Worm (Caenorhabditis elegans) whole organism, young adult: Measurements from ENCODE around the gene srh-172.

Experiments used
- B0035.1 ChIP-seq: sonication (generic microtip); optimal IDR thresholded peaks from 2 replicates; lab custom pipeline; 2016; ENCODE audit warnings: missing genetic modification characterization, mild to moderate bottlenecking, missing compliant biosample characterization, missing genotype, missing genetic modification reagents
- F23B12.7 ChIP-seq: sonication (generic microtip); optimal IDR thresholded peaks from 2 replicates; lab custom pipeline; 2017; ENCODE audit warnings: missing genetic modification characterization, mild to moderate bottlenecking, missing compliant biosample characterization, antibody characterized with exemption, moderate library complexity; ENCODE audit not compliant: insufficient read depth
- F57A8.1 ChIP-seq: fragments of 200-800 bp; sonication (Bioruptor generic); optimal IDR thresholded peaks from 2 replicates; lab custom pipeline; 2018; ENCODE audit warnings: mild to moderate bottlenecking, missing genetic modification characterization, moderate library complexity, missing compliant biosample characterization
- F57C9.4 ChIP-seq: sonication (generic microtip); optimal IDR thresholded peaks from 2 replicates; lab custom pipeline; 2017; ENCODE audit warnings: mild to moderate bottlenecking, missing genetic modification characterization, missing compliant biosample characterization
- T07F8.4 ChIP-seq: sonication (generic microtip); optimal IDR thresholded peaks from 2 replicates; lab custom pipeline; 2016; ENCODE audit warnings: mild to moderate bottlenecking, missing genetic modification characterization, moderate library complexity, missing compliant biosample characterization
- T26A5.8 ChIP-seq: sonication (generic microtip); optimal IDR thresholded peaks from 2 replicates; lab custom pipeline; 2016; ENCODE audit warnings: missing genetic modification characterization, missing compliant biosample characterization
- Y53F4B.3 ChIP-seq: fragments of 200-800 bp; sonication (Bioruptor generic); IDR thresholded peaks from 2 replicates; pipeline ENCODE4 v1.3.6; 2022; ENCODE audit warnings: missing genetic modification reagents, missing genetic modification characterization, missing compliant biosample characterization
- aptf-3 ChIP-seq: fragments of 200-800 bp; sonication (Bioruptor generic); IDR thresholded peaks from 2 replicates; pipeline ENCODE4 v1.3.6; 2022; ENCODE audit warnings: missing genetic modification characterization, missing compliant biosample characterization
- athp-1 ChIP-seq: sonication (generic microtip); optimal IDR thresholded peaks from 2 replicates; lab custom pipeline; 2017; ENCODE audit warnings: mild to moderate bottlenecking, missing genetic modification characterization, missing compliant biosample characterization
- attf-3 ChIP-seq: fragments of 200-800 bp; sonication (Bioruptor generic); conservative IDR thresholded peaks from 2 replicates; pipeline ENCODE4 v1.3.6; 2022; ENCODE audit warnings: missing genetic modification reagents, missing genetic modification characterization, missing compliant biosample characterization
- bed-1 ChIP-seq: fragments of 200-800 bp; sonication (Bioruptor generic); IDR thresholded peaks from 2 replicates; pipeline ENCODE4 v1.3.6; 2022; ENCODE audit warnings: missing genetic modification reagents, missing genetic modification characterization, missing compliant biosample characterization
- bed-2 ChIP-seq: fragments of 200-800 bp; sonication (Bioruptor generic); IDR thresholded peaks from 2 replicates; pipeline ENCODE4 v1.3.6; 2022; ENCODE audit warnings: missing genetic modification reagents, missing genetic modification characterization, missing compliant biosample characterization
- ccch-3 ChIP-seq: fragments of 200-800 bp; sonication (Bioruptor generic); optimal IDR thresholded peaks from 2 replicates; lab custom pipeline; 2018; ENCODE audit warnings: mild to moderate bottlenecking, missing genetic modification characterization, missing compliant biosample characterization
- ceh-58 ChIP-seq: fragments of 200-800 bp; sonication (Bioruptor generic); IDR thresholded peaks from 2 replicates; pipeline ENCODE4 v1.3.6; 2022; ENCODE audit warnings: missing genetic modification characterization, missing compliant biosample characterization
- dpl-1 ChIP-seq: fragments of 150-350 bp; optimal IDR thresholded peaks from 2 replicates; lab custom pipeline; 2014; ENCODE audit warnings: missing biosample characterization, missing genetic modification reagents, missing genetic modification characterization
- efl-1 ChIP-seq: fragments of 150-350 bp; optimal IDR thresholded peaks from 2 replicates; lab custom pipeline; 2014; ENCODE audit warnings: missing biosample characterization, missing genetic modification reagents, missing genetic modification characterization
- egrh-3 ChIP-seq: fragments of 200-800 bp; sonication (Bioruptor generic); IDR thresholded peaks from 2 replicates; pipeline ENCODE4 v1.3.6; 2022; ENCODE audit warnings: missing genetic modification reagents, missing genetic modification characterization, missing compliant biosample characterization
- let-526 ChIP-seq: fragments of 200-800 bp; sonication (Bioruptor generic); IDR thresholded peaks from 2 replicates; pipeline ENCODE4 v1.3.6; 2022; ENCODE audit warnings: missing genetic modification reagents, missing genetic modification characterization, missing compliant biosample characterization
- lin-26 ChIP-seq: fragments of 200-800 bp; sonication (Bioruptor generic); IDR thresholded peaks from 2 replicates; pipeline ENCODE4 v1.3.6; 2022; ENCODE audit warnings: missing genetic modification reagents, missing genetic modification characterization, missing compliant biosample characterization
- lin-35 ChIP-seq, 3 experiments: fragments of 150-350 bp in 2 of 3; sonication (generic microtip) in 1 of 3; optimal IDR thresholded peaks; 2 replicates each; lab custom pipeline; 2014 to 2018; ENCODE audit warnings: missing biosample characterization in 3 of 3, missing genetic modification characterization in 3 of 3, missing genetic modification reagents in 3 of 3
- lin-40 ChIP-seq: sonication (generic microtip); optimal IDR thresholded peaks from 2 replicates; lab custom pipeline; 2016; ENCODE audit warnings: missing genetic modification characterization, mild to moderate bottlenecking, missing compliant biosample characterization, missing genotype, missing genetic modification reagents
- madf-8 ChIP-seq: fragments of 200-800 bp; sonication (Bioruptor generic); conservative IDR thresholded peaks from 2 replicates; pipeline ENCODE4 v1.3.6; 2022; ENCODE audit warnings: missing genetic modification reagents, missing genetic modification characterization, missing compliant biosample characterization
- nhr-179 ChIP-seq: sonication (generic microtip); optimal IDR thresholded peaks from 2 replicates; lab custom pipeline; 2016; ENCODE audit warnings: mild to moderate bottlenecking, missing genetic modification characterization, missing compliant biosample characterization
- pha-4 ChIP-seq: fragments of 150-350 bp; sonication (generic microtip); optimal IDR thresholded peaks from 2 replicates; lab custom pipeline; 2014; ENCODE audit warnings: missing biosample characterization, missing genetic modification reagents, missing genetic modification characterization
- snpc-4 ChIP-seq, 5 experiments: fragments of 150-350 bp in 1 of 5; sonication (generic microtip) in 4 of 5; optimal IDR thresholded peaks; 2 replicates each; lab custom pipeline; 2014 to 2018; ENCODE audit warnings: missing genetic modification characterization in 5 of 5, missing biosample characterization in 3 of 5, antibody characterized with exemption in 2 of 5, mild to moderate bottlenecking in 2 of 5, missing compliant biosample characterization in 2 of 5, missing genotype in 2 of 5, moderate library complexity in 2 of 5, missing genetic modification reagents in 1 of 5
- somi-1 ChIP-seq: fragments of 200-800 bp; sonication (Bioruptor generic); optimal IDR thresholded peaks from 2 replicates; lab custom pipeline; 2018; ENCODE audit warnings: mild to moderate bottlenecking, missing genetic modification characterization, missing compliant biosample characterization
- tbx-9 ChIP-seq: sonication (generic microtip); optimal IDR thresholded peaks from 2 replicates; lab custom pipeline; 2016; ENCODE audit warnings: borderline replicate concordance, missing genetic modification characterization, inconsistent platforms, missing compliant biosample characterization
- unc-130 ChIP-seq: sonication (generic microtip); optimal IDR thresholded peaks from 2 replicates; lab custom pipeline; 2016; ENCODE audit warnings: missing genetic modification reagents, missing genetic modification characterization, missing compliant biosample characterization
- xnd-1 ChIP-seq: sonication (generic microtip); optimal IDR thresholded peaks from 2 replicates; lab custom pipeline; 2016; ENCODE audit warnings: missing genotype, missing genetic modification reagents, missing genetic modification characterization, missing compliant biosample characterization
- zfh-2 ChIP-seq: fragments of 200-800 bp; sonication (Bioruptor generic); conservative IDR thresholded peaks from 2 replicates; pipeline ENCODE4 v1.3.6; 2022; ENCODE audit warnings: missing genetic modification reagents, missing genetic modification characterization, missing compliant biosample characterization
- ztf-18 ChIP-seq: sonication (generic microtip); optimal IDR thresholded peaks from 2 replicates; lab custom pipeline; 2016; ENCODE audit warnings: missing genotype, mild to moderate bottlenecking, missing genetic modification characterization, missing compliant biosample characterization
- ztf-6 ChIP-seq: fragments of 200-800 bp; sonication (Bioruptor generic); IDR thresholded peaks from 2 replicates; pipeline ENCODE4 v1.3.6; 2022; ENCODE audit warnings: missing genetic modification reagents, missing genetic modification characterization, missing compliant biosample characterization

srh-172 gene

ce11 chrV:19999100-19999499 lies 40.3 kb downstream of the srh-172 start:
- no peak for TF ChIP-seq tbx-9
- no peak for TF ChIP-seq F23B12.7 (tag; lab: Kevin White, UChicago)
- TF ChIP-seq zfh-2 (GFP tag; lab: Robert Waterston, UW) = peak; percentile 52; the same call in 1 of the 2 replicates
- peak; percentile 51; the same call in 1 of the 2 replicates for TF ChIP-seq egrh-3
- no peak for TF ChIP-seq ztf-18 (tag; lab: Kevin White, UChicago)
- TF ChIP-seq unc-130 (GFP tag; lab: Kevin White, UChicago) = no peak
- TF ChIP-seq madf-8 (GFP tag; lab: Robert Waterston, UW) = no peak
- TF ChIP-seq ccch-3 (GFP tag; lab: Kevin White, UChicago) = no peak

DNA sequence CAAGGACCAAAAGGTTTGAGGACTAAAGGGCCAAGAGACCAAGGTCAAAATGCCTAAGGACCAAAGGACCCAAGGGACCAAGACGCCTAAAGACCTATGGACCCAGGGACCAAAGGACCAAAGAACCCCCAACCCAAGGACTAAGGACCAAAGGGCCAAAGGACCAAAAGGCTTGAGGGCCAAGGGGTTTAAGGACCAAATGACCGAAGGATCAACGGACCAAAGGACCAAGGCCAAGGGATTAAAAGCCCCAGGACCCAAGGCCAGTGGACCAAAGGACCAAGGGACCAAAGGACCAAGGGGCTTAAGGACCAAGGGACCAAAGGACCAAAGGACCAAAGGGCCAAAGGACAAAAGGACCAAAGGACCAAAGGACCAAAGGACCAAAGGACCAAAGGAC lies 40.9 kb downstream of the srh-172 start:
- TF ChIP-seq T07F8.4 (no peak), bed-1 (GFP tag; lab: Robert Waterston, UW) (0 out of 2 replicates have a peak, but pooled peaks have one; percentile 59), attf-3 (no peak)

DNA sequence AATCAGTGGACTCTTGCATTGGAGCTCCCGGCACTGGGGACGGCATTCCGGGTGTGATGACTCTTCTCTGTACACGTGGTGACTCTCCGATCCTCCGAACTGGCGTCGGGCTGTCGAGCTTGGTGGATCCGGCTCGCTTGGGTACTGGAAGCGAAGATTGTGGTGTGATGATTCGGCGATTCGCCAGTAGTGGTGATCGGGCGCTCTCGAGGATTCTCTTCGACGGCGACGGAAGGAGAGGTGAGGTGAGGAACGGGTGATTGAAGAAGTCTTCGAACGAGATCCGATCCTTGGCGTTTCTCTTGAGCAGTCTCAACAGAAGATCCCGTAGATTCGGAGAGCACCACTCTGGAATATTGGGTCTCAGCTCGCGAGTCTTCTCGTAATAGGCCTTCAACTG lies 41.8 kb downstream of the srh-172 start:
- no peak for TF ChIP-seq ztf-6
- TF ChIP-seq xnd-1 (tag; lab: Kevin White, UChicago) = no peak
- no peak for TF ChIP-seq unc-130 (GFP tag; lab: Kevin White, UChicago)
- no peak for TF ChIP-seq efl-1
- TF ChIP-seq let-526 (GFP tag; lab: Robert Waterston, UW) = 0 out of 2 replicates have a peak, but pooled peaks have one; percentile 28
- no peak for TF ChIP-seq dpl-1 (GFP tag; lab: Kevin White, UChicago)
- no peak for TF ChIP-seq lin-40 (tag; lab: Kevin White, UChicago)
- TF ChIP-seq zfh-2 (GFP tag; lab: Robert Waterston, UW) = peak; percentile 59
- TF ChIP-seq T26A5.8 (tag; lab: Kevin White, UChicago) = no peak
- TF ChIP-seq aptf-3 = no peak
- no peak for TF ChIP-seq F57C9.4 (tag; lab: Kevin White, UChicago)
- TF ChIP-seq F57A8.1 (GFP tag; lab: Kevin White, UChicago) = no peak
- no peak for TF ChIP-seq lin-35 (GFP tag; optimal IDR thresholded peaks at IDR 0.05; lab: Kevin White, UChicago)
- TF ChIP-seq somi-1 (GFP tag; lab: Kevin White, UChicago) = no peak

- TF ChIP-seq pha-4 (tag; lab: Kevin White, UChicago) (no peak), zfh-2 (GFP tag; lab: Robert Waterston, UW) (peak; percentile 70), egrh-3 (peak; percentile 33; the same call in 1 of the 2 replicates), nhr-179 (tag; lab: Kevin White, UChicago) (no peak)
- TF ChIP-seq, all 124 proteins: peak for 2
Measured at ce11 chrV:20002194-20002593, 43.4 kb downstream of the srh-172 start.

ce11 chrV:20004385-20004784 lies 45.5 kb downstream of the srh-172 start, which contains the start of gene unc-51:
Gene unc-51 (minus strand): TSS chrV:20004485.
- TF ChIP-seq B0035.1 (tag; lab: Kevin White, UChicago) = no peak
- TF ChIP-seq ceh-58 (GFP tag; lab: Robert Waterston, UW) = no peak
- TF ChIP-seq lin-26 (GFP tag; lab: Robert Waterston, UW) = no peak
- TF ChIP-seq F23B12.7 (tag; lab: Kevin White, UChicago) = no peak
- TF ChIP-seq Y53F4B.3 (GFP tag; lab: Robert Waterston, UW) = no peak
- no peak for TF ChIP-seq bed-2 (GFP tag; lab: Robert Waterston, UW)
- TF ChIP-seq athp-1 (tag; lab: Kevin White, UChicago) = no peak
- TF ChIP-seq snpc-4 (GFP tag; optimal IDR thresholded peaks at IDR 0.05; lab: Kevin White, UChicago) = no peak
- no peak for TF ChIP-seq snpc-4 (tag; optimal IDR thresholded peaks at IDR 0.05; lab: Kevin White, UChicago)
